Fruit fly (Drosophila melanogaster) whole organism, embryonic: Measurements from ENCODE around the gene Hsp110.
A peak's percentile ranks its signal among the peaks of the same experiment; 100 is the strongest.

Source experiments
- Antp ChIP-seq: fragments of 200-800 bp; sonication (Bioruptor generic); optimal IDR thresholded peaks from 3 replicates; lab custom pipeline; 2016; ENCODE audit warnings: missing biosample characterization, missing genetic modification characterization
- Atf6 ChIP-seq: fragments of 200-800 bp; sonication (Bioruptor generic); IDR thresholded peaks from 2 replicates; pipeline ENCODE4 v1.3.6; 2022; ENCODE audit warnings: missing biosample characterization, missing genetic modification characterization
- CG11504 ChIP-seq: fragments of 200-800 bp; sonication (Bioruptor generic); optimal IDR thresholded peaks from 3 replicates; lab custom pipeline; 2019; ENCODE audit warnings: missing biosample characterization, mild to moderate bottlenecking, missing genetic modification characterization, moderate library complexity
- CG12744 ChIP-seq: fragments of 200-800 bp; sonication (Bioruptor generic); optimal IDR thresholded peaks from 2 replicates; lab custom pipeline; 2016; ENCODE audit warnings: missing biosample characterization, missing genetic modification characterization
- CG12769 ChIP-seq: fragments of 200-800 bp; sonication (Bioruptor generic); optimal IDR thresholded peaks from 2 replicates; lab custom pipeline; 2019; ENCODE audit warnings: missing biosample characterization, mild to moderate bottlenecking, missing genetic modification characterization, moderate library complexity
- CG12942 ChIP-seq: fragments of 200-800 bp; sonication (Bioruptor generic); optimal IDR thresholded peaks from 3 replicates; lab custom pipeline; 2016; ENCODE audit warnings: missing biosample characterization, missing genetic modification characterization
- CG14441 ChIP-seq: fragments of 200-800 bp; sonication (Bioruptor generic); IDR thresholded peaks from 2 replicates; pipeline ENCODE4 v1.3.6; 2022; ENCODE audit warnings: missing biosample characterization, missing genetic modification characterization
- CG15696 ChIP-seq: fragments of 200-800 bp; sonication (Bioruptor generic); optimal IDR thresholded peaks from 2 replicates; lab custom pipeline; 2019; ENCODE audit warnings: missing biosample characterization, mild to moderate bottlenecking, missing genetic modification characterization, moderate library complexity
- CG3281 ChIP-seq: fragments of 200-800 bp; sonication (Bioruptor generic); optimal IDR thresholded peaks from 3 replicates; lab custom pipeline; 2017; ENCODE audit warnings: missing biosample characterization, mild to moderate bottlenecking, missing genetic modification characterization
- CG4328 ChIP-seq: fragments of 200-800 bp; sonication (Bioruptor generic); optimal IDR thresholded peaks from 3 replicates; lab custom pipeline; 2017; ENCODE audit warnings: missing biosample characterization, missing genetic modification reagents, missing genetic modification characterization
- CG4730 ChIP-seq: fragments of 200-800 bp; sonication (Bioruptor generic); IDR thresholded peaks from 2 replicates; pipeline ENCODE4 v1.3.6; 2022; ENCODE audit warnings: missing biosample characterization, missing genetic modification characterization
- CG9932 ChIP-seq: fragments of 200-800 bp; sonication (Bioruptor generic); IDR thresholded peaks from 2 replicates; pipeline ENCODE4 v1.3.6; 2022; ENCODE audit warnings: missing biosample characterization, missing genetic modification characterization
- CrebB ChIP-seq: fragments of 200-800 bp; sonication (Bioruptor generic); optimal IDR thresholded peaks from 3 replicates; lab custom pipeline; 2018; ENCODE audit warnings: missing biosample characterization, mild to moderate bottlenecking, missing genetic modification characterization
- Dek ChIP-seq: fragments of 200-800 bp; sonication (Bioruptor generic); optimal IDR thresholded peaks from 3 replicates; lab custom pipeline; 2019; ENCODE audit warnings: missing biosample characterization, mild to moderate bottlenecking, missing genetic modification characterization, moderate library complexity
- Dip3 ChIP-seq: fragments of 200-800 bp; sonication (Bioruptor generic); optimal IDR thresholded peaks from 3 replicates; lab custom pipeline; 2016; ENCODE audit warnings: missing biosample characterization, missing genetic modification characterization
- HLH4C ChIP-seq: fragments of 200-800 bp; sonication (Bioruptor generic); IDR thresholded peaks from 3 replicates; pipeline ENCODE4 v1.3.6; 2022; ENCODE audit warnings: missing biosample characterization, missing genetic modification characterization; ENCODE audit not compliant: partially characterized antibody
- Hey ChIP-seq: fragments of 200-800 bp; sonication (Bioruptor generic); optimal IDR thresholded peaks from 3 replicates; lab custom pipeline; 2018; ENCODE audit warnings: missing biosample characterization, mild to moderate bottlenecking, missing genetic modification characterization
- Hmx ChIP-seq: fragments of 200-800 bp; sonication (Bioruptor generic); optimal IDR thresholded peaks from 2 replicates; lab custom pipeline; 2016; ENCODE audit warnings: missing biosample characterization, missing genetic modification characterization
- Lhr ChIP-seq: fragments of 200-800 bp; sonication (Bioruptor generic); optimal IDR thresholded peaks from 3 replicates; lab custom pipeline; 2017; ENCODE audit warnings: mild to moderate bottlenecking, missing biosample characterization, missing genetic modification reagents, missing genetic modification characterization
- Mrtf ChIP-seq: fragments of 200-800 bp; sonication (Bioruptor generic); IDR thresholded peaks from 3 replicates; pipeline ENCODE4 v1.3.6; 2022; ENCODE audit warnings: missing biosample characterization, missing genetic modification characterization
- Nf-YA ChIP-seq: fragments of 200-800 bp; sonication (Bioruptor generic); IDR thresholded peaks from 2 replicates; pipeline ENCODE4 v1.3.6; 2022; ENCODE audit warnings: missing biosample characterization, missing genetic modification characterization
- Nf-YC ChIP-seq: fragments of 200-800 bp; optimal IDR thresholded peaks from 3 replicates; lab custom pipeline; 2019; ENCODE audit warnings: missing biosample characterization, mild to moderate bottlenecking, missing genetic modification characterization, moderate library complexity
- Oaz ChIP-seq: fragments of 200-800 bp; sonication (Bioruptor generic); IDR thresholded peaks from 2 replicates; pipeline ENCODE4 v1.3.6; 2022; ENCODE audit warnings: missing biosample characterization, missing genetic modification characterization
- Opbp ChIP-seq: fragments of 200-800 bp; sonication (Bioruptor generic); IDR thresholded peaks from 3 replicates; pipeline ENCODE4 v1.3.6; 2022; ENCODE audit warnings: missing biosample characterization, missing genetic modification characterization; ENCODE audit not compliant: partially characterized antibody
- Pdp1 ChIP-seq, 2 experiments: fragments of 200-800 bp; sonication (Bioruptor generic); optimal IDR thresholded peaks; 3 replicates each; lab custom pipeline; 2016; ENCODE audit warnings: missing biosample characterization in 2 of 2, missing genetic modification characterization in 2 of 2, mild to moderate bottlenecking in 1 of 2, moderate library complexity in 1 of 2
- Scr ChIP-seq: fragments of 200-800 bp; sonication (Bioruptor generic); IDR thresholded peaks from 2 replicates; pipeline ENCODE4 v1.3.6; 2022; ENCODE audit warnings: missing biosample characterization, missing genetic modification characterization; ENCODE audit not compliant: partially characterized antibody
- Sox100B ChIP-seq: fragments of 200-800 bp; sonication (Bioruptor generic); optimal IDR thresholded peaks from 3 replicates; lab custom pipeline; 2018; ENCODE audit warnings: missing biosample characterization, mild to moderate bottlenecking, missing genetic modification characterization
- Sry-β ChIP-seq: fragments of 200-800 bp; sonication (Bioruptor generic); optimal IDR thresholded peaks from 2 replicates; lab custom pipeline; 2018; ENCODE audit warnings: missing biosample characterization, mild to moderate bottlenecking, missing genetic modification characterization, moderate library complexity
- Vsx1 ChIP-seq: fragments of 200-800 bp; sonication (Bioruptor generic); optimal IDR thresholded peaks from 2 replicates; lab custom pipeline; 2017; ENCODE audit warnings: missing biosample characterization, mild to moderate bottlenecking, missing genetic modification characterization, missing genetic modification reagents
- ara ChIP-seq: fragments of 200-800 bp; sonication (Bioruptor generic); IDR thresholded peaks from 2 replicates; pipeline ENCODE4 v1.3.6; 2022; ENCODE audit warnings: missing biosample characterization, missing genetic modification characterization
- bsh ChIP-seq, 2 experiments: fragments of 200-800 bp; sonication (Bioruptor generic); optimal IDR thresholded peaks; 2 replicates each; lab custom pipeline; 2017 to 2018; ENCODE audit warnings: mild to moderate bottlenecking in 2 of 2, missing biosample characterization in 2 of 2, missing genetic modification characterization in 2 of 2, moderate library complexity in 1 of 2
- cad ChIP-seq: fragments of >200 bp; optimal IDR thresholded peaks from 2 replicates; lab custom pipeline; 2017; ENCODE audit warnings: missing biosample characterization, missing genetic modification characterization
- caup ChIP-seq: fragments of 200-800 bp; sonication (Bioruptor generic); optimal IDR thresholded peaks from 3 replicates; lab custom pipeline; 2017; ENCODE audit warnings: missing biosample characterization, mild to moderate bottlenecking, missing genetic modification characterization, moderate library complexity; ENCODE audit not compliant: severe bottlenecking
- ci ChIP-seq: fragments of 200-800 bp; sonication (Bioruptor generic); IDR thresholded peaks from 3 replicates; pipeline ENCODE4 v1.3.6; 2022; ENCODE audit warnings: missing biosample characterization, missing genetic modification characterization
- esg ChIP-seq: fragments of 200-800 bp; sonication (Bioruptor generic); conservative IDR thresholded peaks from 2 replicates; pipeline ENCODE4 v1.3.6; 2022; ENCODE audit warnings: missing biosample characterization, missing genetic modification characterization
- exex ChIP-seq: fragments of 200-800 bp; sonication (Bioruptor generic); optimal IDR thresholded peaks from 4 replicates; lab custom pipeline; 2018; ENCODE audit warnings: missing biosample characterization, mild to moderate bottlenecking, missing genetic modification characterization, moderate library complexity
- gcm ChIP-seq: fragments of 200-800 bp; sonication (Bioruptor generic); optimal IDR thresholded peaks from 2 replicates; lab custom pipeline; 2019; ENCODE audit warnings: missing biosample characterization, mild to moderate bottlenecking, missing genetic modification characterization, moderate library complexity
- her ChIP-seq: fragments of 200-800 bp; sonication (Bioruptor generic); optimal IDR thresholded peaks from 2 replicates; lab custom pipeline; 2016; ENCODE audit warnings: missing biosample characterization, missing genetic modification characterization
- lov ChIP-seq, 2 experiments: fragments of 200-800 bp in 1 of 2; fragments of >200 bp in 1 of 2; sonication (Bioruptor generic) in 1 of 2; IDR thresholded peaks in 1 of 2; optimal IDR thresholded peaks in 1 of 2; 2 replicates in 1 of 2; 3 replicates in 1 of 2; pipeline versions ENCODE4 v1.3.6 to Lab custom; 2017 to 2022; ENCODE audit warnings: missing biosample characterization in 1 of 2, missing genetic modification characterization in 1 of 2
- maf-S ChIP-seq: fragments of 200-800 bp; sonication (Bioruptor generic); optimal IDR thresholded peaks from 2 replicates; lab custom pipeline; 2016; ENCODE audit warnings: missing biosample characterization, missing genetic modification characterization
- p53 ChIP-seq: fragments of 200-800 bp; sonication (Bioruptor generic); optimal IDR thresholded peaks from 2 replicates; lab custom pipeline; 2016; ENCODE audit warnings: missing biosample characterization, missing genetic modification characterization
- pho ChIP-seq: fragments of 200-800 bp; sonication (Bioruptor generic); optimal IDR thresholded peaks from 2 replicates; lab custom pipeline; 2016; ENCODE audit warnings: missing biosample characterization, missing genetic modification characterization
- pnt ChIP-seq: fragments of 200-800 bp; sonication (Bioruptor generic); optimal IDR thresholded peaks from 3 replicates; lab custom pipeline; 2016; ENCODE audit warnings: missing biosample characterization, missing genetic modification characterization
- prd ChIP-seq, 3 experiments: fragments of >200 bp in 2 of 3; fragments of 200-800 bp in 1 of 3; sonication (Bioruptor generic) in 1 of 3; optimal IDR thresholded peaks in 2 of 3; IDR thresholded peaks in 1 of 3; 2 replicates in 2 of 3; 3 replicates in 1 of 3; pipeline versions ENCODE4 v1.3.6 to Lab custom; 2017 to 2022; ENCODE audit warnings: missing biosample characterization in 1 of 3, missing genetic modification characterization in 1 of 3
- psq ChIP-seq: fragments of 200-800 bp; sonication (Bioruptor generic); optimal IDR thresholded peaks from 2 replicates; lab custom pipeline; 2017; ENCODE audit warnings: missing biosample characterization, missing genetic modification characterization
- ro ChIP-seq: fragments of 200-800 bp; sonication (Bioruptor generic); IDR thresholded peaks from 2 replicates; pipeline ENCODE4 v1.3.6; 2022; ENCODE audit warnings: missing biosample characterization, missing genetic modification characterization
- tna ChIP-seq: fragments of 200-800 bp; sonication (Bioruptor generic); IDR thresholded peaks from 2 replicates; pipeline ENCODE4 v1.3.6; 2022; ENCODE audit warnings: missing biosample characterization, missing genetic modification characterization; ENCODE audit not compliant: partially characterized antibody
- wor ChIP-seq: fragments of 200-800 bp; sonication (Bioruptor generic); IDR thresholded peaks from 2 replicates; pipeline ENCODE4 v1.3.6; 2022; ENCODE audit warnings: missing biosample characterization, missing genetic modification characterization
- zen2 ChIP-seq: fragments of 200-800 bp; sonication (Bioruptor generic); IDR thresholded peaks from 3 replicates; pipeline ENCODE4 v1.3.6; 2022; ENCODE audit warnings: missing biosample characterization, missing genetic modification characterization; ENCODE audit not compliant: partially characterized antibody

The Hsp110 gene

DNA sequence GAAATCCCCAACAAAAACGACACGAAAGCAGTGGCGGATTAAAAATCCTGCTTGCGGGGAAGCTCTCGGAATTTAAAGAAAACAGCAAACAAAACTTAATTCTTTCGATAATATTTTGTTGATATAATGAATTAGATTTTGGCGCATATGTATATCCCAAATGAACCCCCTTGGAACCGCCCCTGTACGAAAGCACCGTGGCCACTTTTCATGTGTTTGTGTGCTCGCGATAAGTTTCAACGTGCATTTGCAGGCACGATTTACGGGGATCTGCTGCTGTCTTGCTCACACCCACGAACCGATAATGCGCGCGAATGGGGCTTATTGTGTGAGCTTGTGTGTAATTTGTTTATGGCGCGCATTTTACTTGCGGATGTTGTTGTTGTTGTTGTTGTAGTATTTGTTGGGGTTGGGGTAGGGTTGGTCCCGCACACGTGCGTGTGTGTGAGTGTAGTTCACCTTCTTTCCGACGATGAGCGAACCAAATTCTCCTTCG lies 31.8 kb upstream of the Hsp110 start (continued):
- TF ChIP-seq HLH4C (GFP tag; lab: Robert Waterston, UW) = no peak
- peak; percentile 95 to 97 for TF ChIP-seq bsh (GFP tag; optimal IDR thresholded peaks at IDR 0.05; lab: Kevin White, UChicago)
- TF ChIP-seq Sox100B (GFP tag; lab: Kevin White, UChicago) = peak; percentile 93
- TF ChIP-seq CG9932 (GFP tag; lab: Robert Waterston, UW) = peak; percentile 94
- TF ChIP-seq Hmx (GFP tag; lab: Kevin White, UChicago) = peak; percentile 88
- TF ChIP-seq psq (GFP tag; lab: Kevin White, UChicago) = peak; percentile 85
- no peak for TF ChIP-seq cad (GFP tag; lab: Kevin White, UChicago)
- TF ChIP-seq Lhr = no peak
- no peak for TF ChIP-seq zen2
- TF ChIP-seq CG14441 = peak; percentile 98
- peak; percentile 95 for TF ChIP-seq esg (GFP tag; lab: Robert Waterston, UW)
- TF ChIP-seq p53 = peak; percentile 87
- TF ChIP-seq Nf-YC (tag; lab: Kevin White, UChicago) = peak; percentile 44
- peak; percentile 95 for TF ChIP-seq Nf-YA (GFP tag; lab: Robert Waterston, UW)
- peak; percentile 21 for TF ChIP-seq Sry-β (GFP tag; lab: Kevin White, UChicago)
- peak; percentile 73 for TF ChIP-seq exex (tag; lab: Kevin White, UChicago)
- peak; percentile 91 for TF ChIP-seq CG4730
- TF ChIP-seq pnt (GFP tag; lab: Kevin White, UChicago) = peak; percentile 95
- TF ChIP-seq her = peak; percentile 91
- peak; percentile 93 for TF ChIP-seq CG3281 (GFP tag; lab: Kevin White, UChicago)
- TF ChIP-seq Hey = peak; percentile 81
- TF ChIP-seq Antp (GFP tag; lab: Kevin White, UChicago) = peak; percentile 97
- peak; percentile 92 for TF ChIP-seq CG4328
- peak; percentile 93 for TF ChIP-seq wor
- peak; percentile 89 for TF ChIP-seq Vsx1 (GFP tag; lab: Kevin White, UChicago)
- TF ChIP-seq CG12744 (GFP tag; lab: Kevin White, UChicago) = peak; percentile 83
- peak; percentile 94 for TF ChIP-seq CG12942 (GFP tag; lab: Kevin White, UChicago)
- no peak for TF ChIP-seq lov (optimal IDR thresholded peaks at IDR 0.05; lab: Kevin White, UChicago)
- peak; percentile 90 for TF ChIP-seq lov (GFP tag; IDR thresholded peaks at IDR 0.05; lab: Robert Waterston, UW)
- TF ChIP-seq Dip3 (GFP tag; lab: Kevin White, UChicago) = peak; percentile 91
- peak; percentile 94 for TF ChIP-seq Oaz
- peak; percentile 94 for TF ChIP-seq pho (GFP tag; lab: Kevin White, UChicago)
- TF ChIP-seq maf-S (GFP tag; lab: Kevin White, UChicago) = peak; percentile 92
- peak; percentile 91 for TF ChIP-seq ara (GFP tag; lab: Robert Waterston, UW)
- TF ChIP-seq ci (GFP tag; lab: Robert Waterston, UW) = peak; percentile 98
- peak; percentile 91 for TF ChIP-seq Mrtf (GFP tag; lab: Robert Waterston, UW)
- no peak for TF ChIP-seq prd (optimal IDR thresholded peaks at IDR 0.05; lab: Kevin White, UChicago)
- peak; percentile 93 for TF ChIP-seq prd (GFP tag; IDR thresholded peaks at IDR 0.05; lab: Robert Waterston, UW)
- TF ChIP-seq CG15696 = peak; percentile 68
- TF ChIP-seq Scr (GFP tag; lab: Robert Waterston, UW) = no peak
- peak; percentile 87 for TF ChIP-seq CrebB (tag; lab: Kevin White, UChicago)
- peak; percentile 95 to 96 for TF ChIP-seq Pdp1 (GFP tag; optimal IDR thresholded peaks at IDR 0.05; lab: Kevin White, UChicago)
- peak; percentile 92 for TF ChIP-seq Atf6
- no peak for TF ChIP-seq tna (GFP tag; lab: Robert Waterston, UW)
- TF ChIP-seq CG12769 (tag; lab: Kevin White, UChicago) = peak; percentile 96
- TF ChIP-seq caup = peak; percentile 95
- TF ChIP-seq gcm (GFP tag; lab: Kevin White, UChicago) = peak; percentile 92
- peak; percentile 96 for TF ChIP-seq CG11504 (tag; lab: Kevin White, UChicago)
- TF ChIP-seq Opbp (GFP tag; lab: Robert Waterston, UW) = peak; percentile 40; the same call in 1 of the 3 replicates
- TF ChIP-seq ro (GFP tag; lab: Robert Waterston, UW) = peak; percentile 70
- TF ChIP-seq Dek (tag; lab: Kevin White, UChicago) = peak; percentile 93
